Worm (Caenorhabditis elegans) whole organism, young adult: ENCODE measurements around the gene ZK856.6.

Experiments
- B0035.1 ChIP-seq: sonication (generic microtip); optimal IDR thresholded peaks from 2 replicates; lab custom pipeline; 2016; ENCODE audit warnings: missing genetic modification characterization, mild to moderate bottlenecking, missing compliant biosample characterization, missing genotype, missing genetic modification reagents
- B0261.1 ChIP-seq: sonication (generic microtip); optimal IDR thresholded peaks from 2 replicates; lab custom pipeline; 2016; ENCODE audit warnings: mild to moderate bottlenecking, missing genetic modification characterization, moderate library complexity, missing compliant biosample characterization
- aptf-3 ChIP-seq: fragments of 200-800 bp; sonication (Bioruptor generic); IDR thresholded peaks from 2 replicates; pipeline ENCODE4 v1.3.6; 2022; ENCODE audit warnings: missing genetic modification characterization, missing compliant biosample characterization
- atf-7 ChIP-seq: sonication (generic microtip); optimal IDR thresholded peaks from 2 replicates; lab custom pipeline; 2017; ENCODE audit warnings: mild to moderate bottlenecking, missing genetic modification characterization, missing compliant biosample characterization
- bed-2 ChIP-seq: fragments of 200-800 bp; sonication (Bioruptor generic); IDR thresholded peaks from 2 replicates; pipeline ENCODE4 v1.3.6; 2022; ENCODE audit warnings: missing genetic modification reagents, missing genetic modification characterization, missing compliant biosample characterization
- ekl-4 ChIP-seq: fragments of 200-800 bp; sonication (Bioruptor generic); IDR thresholded peaks from 2 replicates; pipeline ENCODE4 v1.3.6; 2022; ENCODE audit warnings: missing genetic modification reagents, missing genetic modification characterization, missing compliant biosample characterization
- lin-35 ChIP-seq, 3 experiments: fragments of 150-350 bp in 2 of 3; sonication (generic microtip) in 1 of 3; optimal IDR thresholded peaks; 2 replicates each; lab custom pipeline; 2014 to 2018; ENCODE audit warnings: missing biosample characterization in 3 of 3, missing genetic modification characterization in 3 of 3, missing genetic modification reagents in 3 of 3
- nfya-2 ChIP-seq: fragments of 200-800 bp; sonication (Bioruptor generic); IDR thresholded peaks from 2 replicates; pipeline ENCODE4 v1.3.6; 2022; ENCODE audit warnings: missing genetic modification reagents, missing genetic modification characterization, missing compliant biosample characterization
- rcor-1 ChIP-seq: fragments of 200-800 bp; sonication (Bioruptor generic); IDR thresholded peaks from 2 replicates; pipeline ENCODE4 v1.3.6; 2022; ENCODE audit warnings: missing genetic modification reagents, missing genetic modification characterization, missing compliant biosample characterization
- repo-1 ChIP-seq: sonication (generic microtip); optimal IDR thresholded peaks from 2 replicates; lab custom pipeline; 2017; ENCODE audit warnings: mild to moderate bottlenecking, missing genetic modification characterization, missing compliant biosample characterization
- rpc-1 ChIP-seq, 2 experiments: fragments of 150-350 bp in 1 of 2; sonication (generic microtip) in 1 of 2; optimal IDR thresholded peaks; 2 replicates each; lab custom pipeline; 2014 to 2018; ENCODE audit warnings: missing biosample characterization in 1 of 2, missing genetic modification characterization in 1 of 2, missing genetic modification reagents in 1 of 2, missing genotype in 1 of 2
- sea-2 ChIP-seq: fragments of 200-800 bp; sonication (Bioruptor generic); IDR thresholded peaks from 2 replicates; pipeline ENCODE4 v1.3.6; 2022; ENCODE audit warnings: missing genetic modification characterization, missing compliant biosample characterization
- snpc-3.4 ChIP-seq: sonication (generic microtip); optimal IDR thresholded peaks from 2 replicates; lab custom pipeline; 2017; ENCODE audit warnings: missing genetic modification characterization, mild to moderate bottlenecking, missing compliant biosample characterization, antibody characterized with exemption, moderate library complexity, missing genotype, missing genetic modification reagents
- ztf-18 ChIP-seq: sonication (generic microtip); optimal IDR thresholded peaks from 2 replicates; lab custom pipeline; 2016; ENCODE audit warnings: missing genotype, mild to moderate bottlenecking, missing genetic modification characterization, missing compliant biosample characterization

- no peak for TF ChIP-seq nfya-2 (GFP tag; lab: Robert Waterston, UW)
- TF ChIP-seq ztf-18 (tag; lab: Kevin White, UChicago), result peak; percentile 93
- TF ChIP-seq rpc-1 (optimal IDR thresholded peaks at IDR 0.05; lab: Kevin White, UChicago), result no peak
- TF ChIP-seq rpc-1 (tag; optimal IDR thresholded peaks at IDR 0.05; lab: Kevin White, UChicago), result no peak
- TF ChIP-seq lin-35 (GFP tag; optimal IDR thresholded peaks at IDR 0.05; lab: Kevin White, UChicago), result peak in 1 of 3 experiments; percentile 55
- TF ChIP-seq aptf-3, result no peak
- no peak for TF ChIP-seq B0035.1
- TF ChIP-seq B0261.1, result no peak
- no peak for TF ChIP-seq ekl-4 (GFP tag; lab: Robert Waterston, UW)
- TF ChIP-seq atf-7, result no peak
- TF ChIP-seq rcor-1, result no peak
- peak; percentile 41 for TF ChIP-seq snpc-3.4 (tag; lab: Kevin White, UChicago)
- no peak for TF ChIP-seq bed-2 (GFP tag; lab: Robert Waterston, UW)
- no peak for TF ChIP-seq sea-2
- no peak for TF ChIP-seq repo-1 (tag; lab: Kevin White, UChicago)
Observed at ce11 chrV:10204863-10205338, 6.4 kb downstream of the ZK856.6 start, which contains the start of the genes ZK856.19 and ZK856.11.
